ENCODE assay signal across 1 worm cellular context in genomic region chrX:14502116-14502587, ce11.
TF ChIP-seq lines count a peak whose summit lies in the region.

No protein-coding gene starts in this region.

TF ChIP-seq in whole organism, L1 larva, 84 proteins besides CTCF, POLR2A, EP300 and RAD21 (continued from another document):
- TF ChIP-seq ceh-88 (GFP tag; IDR thresholded peaks at IDR 0.05; lab: Robert Waterston, UW): no peak
- no peak for TF ChIP-seq sox-4 (tag; optimal IDR thresholded peaks at IDR 0.05; lab: Kevin White, UChicago)
- TF ChIP-seq lsy-2 (tag; optimal IDR thresholded peaks at IDR 0.05; lab: Kevin White, UChicago): peak; percentile 46 to 48
- no peak for TF ChIP-seq F16B12.6 (tag; optimal IDR thresholded peaks at IDR 0.05; lab: Kevin White, UChicago)
- peak in 1 of 2 experiments; percentile 83 for TF ChIP-seq lin-35 (GFP tag; optimal IDR thresholded peaks at IDR 0.05; lab: Kevin White, UChicago)
- TF ChIP-seq nhr-19 (GFP tag; conservative IDR thresholded peaks at IDR 0.05; lab: Robert Waterston, UW): peak; percentile 74
- peak; percentile 69 for TF ChIP-seq irx-1 (tag; optimal IDR thresholded peaks at IDR 0.05; lab: Kevin White, UChicago)
- 0 out of 2 replicates have a peak, but pooled peaks have one; percentile 17 for TF ChIP-seq mab-9 (GFP tag; IDR thresholded peaks at IDR 0.05; lab: Robert Waterston, UW)
- no peak for TF ChIP-seq aha-1 (tag; optimal IDR thresholded peaks at IDR 0.05; lab: Kevin White, UChicago)
- no peak for TF ChIP-seq ztf-4 (tag; optimal IDR thresholded peaks at IDR 0.05; lab: Kevin White, UChicago)
- TF ChIP-seq unc-62 (GFP tag; optimal IDR thresholded peaks at IDR 0.05; lab: Kevin White, UChicago): no peak
- TF ChIP-seq grh-1 (GFP tag; IDR thresholded peaks at IDR 0.05; lab: Robert Waterston, UW): peak; percentile 71
- peak in 2 of 3 experiments; percentile 8 to 14 for TF ChIP-seq dpl-1 (GFP tag; optimal IDR thresholded peaks at IDR 0.05; lab: Kevin White, UChicago)
